Fruit fly (Drosophila melanogaster) whole organism, embryonic: Measurements from ENCODE around the gene Vha55.

Experiments
- Ada2b ChIP-seq: fragments of 200-800 bp; sonication (Bioruptor generic); IDR thresholded peaks from 2 replicates; pipeline ENCODE4 v1.3.6; 2022; ENCODE audit warnings: missing biosample characterization, missing genetic modification characterization
- Asciz ChIP-seq: fragments of 200-800 bp; sonication (Bioruptor generic); optimal IDR thresholded peaks from 2 replicates; lab custom pipeline; 2017; ENCODE audit warnings: missing biosample characterization, mild to moderate bottlenecking, missing genetic modification characterization, missing genetic modification reagents
- Awh ChIP-seq: fragments of 200-800 bp; sonication (Bioruptor generic); IDR thresholded peaks from 2 replicates; pipeline ENCODE4, ENCODE4 v1.3.6; 2022; ENCODE audit warnings: missing biosample characterization, missing genetic modification characterization
- Blimp-1 ChIP-seq: fragments of 200-800 bp; sonication (Bioruptor generic); optimal IDR thresholded peaks from 3 replicates; lab custom pipeline; 2018; ENCODE audit warnings: missing biosample characterization, missing genetic modification characterization, mild to moderate bottlenecking, moderate library complexity, missing genetic modification reagents
- CG10431 ChIP-seq: fragments of 200-800 bp; sonication (Bioruptor generic); optimal IDR thresholded peaks from 3 replicates; lab custom pipeline; 2018; ENCODE audit warnings: missing biosample characterization, mild to moderate bottlenecking, missing genetic modification characterization
- CG11085 ChIP-seq: fragments of 200-800 bp; sonication (Bioruptor generic); IDR thresholded peaks from 2 replicates; pipeline ENCODE4 v1.3.6; 2022; ENCODE audit warnings: missing biosample characterization, missing genetic modification characterization
- CG17361 ChIP-seq: fragments of 200-800 bp; sonication (Bioruptor generic); IDR thresholded peaks from 3 replicates; pipeline ENCODE4 v1.3.6; 2022; ENCODE audit warnings: missing biosample characterization, missing genetic modification characterization
- CG17829 ChIP-seq: fragments of 200-800 bp; optimal IDR thresholded peaks from 2 replicates; lab custom pipeline; 2019; ENCODE audit warnings: missing biosample characterization, mild to moderate bottlenecking, missing genetic modification characterization, moderate library complexity
- CG30403 ChIP-seq: fragments of 200-800 bp; sonication (Bioruptor generic); optimal IDR thresholded peaks from 3 replicates; lab custom pipeline; 2016; ENCODE audit warnings: missing biosample characterization, missing genetic modification characterization
- CG32772 ChIP-seq: fragments of 200-800 bp; sonication (Bioruptor generic); IDR thresholded peaks from 2 replicates; pipeline ENCODE4 v1.3.6; 2022; ENCODE audit warnings: missing biosample characterization, missing genetic modification characterization
- CG3726 ChIP-seq: fragments of 200-800 bp; sonication (Bioruptor generic); IDR thresholded peaks from 3 replicates; pipeline ENCODE4, ENCODE4 v1.3.6; 2022; ENCODE audit warnings: missing biosample characterization, missing genetic modification characterization
- CG4820 ChIP-seq: fragments of 200-800 bp; sonication (Bioruptor generic); optimal IDR thresholded peaks from 3 replicates; lab custom pipeline; 2016; ENCODE audit warnings: missing biosample characterization, missing genetic modification characterization
- CG9609 ChIP-seq: fragments of 200-800 bp; sonication (Bioruptor generic); optimal IDR thresholded peaks from 3 replicates; lab custom pipeline; 2016; ENCODE audit warnings: missing biosample characterization, missing genetic modification characterization
- CG9797 ChIP-seq: fragments of 200-800 bp; sonication (Bioruptor generic); optimal IDR thresholded peaks from 3 replicates; lab custom pipeline; 2018; ENCODE audit warnings: missing biosample characterization, mild to moderate bottlenecking, missing genetic modification characterization
- CTCF ChIP-seq: fragments of 200-800 bp; sonication (Bioruptor generic); optimal IDR thresholded peaks from 2 replicates; lab custom pipeline; 2017; ENCODE audit warnings: missing biosample characterization, mild to moderate bottlenecking, missing genetic modification characterization, moderate library complexity
- Camta ChIP-seq: fragments of 200-800 bp; sonication (Bioruptor generic); optimal IDR thresholded peaks from 2 replicates; lab custom pipeline; 2016; ENCODE audit warnings: missing biosample characterization, missing genetic modification characterization
- Dad ChIP-seq: fragments of 200-800 bp; sonication (Bioruptor generic); optimal IDR thresholded peaks from 3 replicates; lab custom pipeline; 2016; ENCODE audit warnings: missing biosample characterization, missing genetic modification characterization
- Drgx ChIP-seq: fragments of 200-800 bp; sonication (Bioruptor generic); IDR thresholded peaks from 2 replicates; pipeline ENCODE4 v1.3.6; 2022; ENCODE audit warnings: missing biosample characterization, missing genetic modification characterization
- Ets65A ChIP-seq: fragments of 200-800 bp; sonication (Bioruptor generic); peaks from one replicate; lab custom pipeline; 2016; ENCODE audit warnings: missing biosample characterization, missing genetic modification characterization
- H2.0 ChIP-seq: fragments of 200-800 bp; sonication (Bioruptor generic); IDR thresholded peaks from 2 replicates; pipeline ENCODE4 v1.3.6; 2022; ENCODE audit warnings: missing biosample characterization, missing genetic modification characterization
- HLH3B ChIP-seq: fragments of 200-800 bp; sonication (Bioruptor generic); IDR thresholded peaks from 2 replicates; pipeline ENCODE4 v1.3.6; 2022; ENCODE audit warnings: missing biosample characterization, missing genetic modification characterization
- Med ChIP-seq: fragments of 200-800 bp; sonication (Bioruptor generic); peaks from one replicate; lab custom pipeline; 2016; ENCODE audit warnings: missing biosample characterization, missing genetic modification characterization, mild to moderate bottlenecking, inconsistent platforms, moderate library complexity
- NFAT ChIP-seq: fragments of 200-800 bp; sonication (Bioruptor generic); IDR thresholded peaks from 2 replicates; pipeline ENCODE4 v1.3.6; 2022; ENCODE audit warnings: missing biosample characterization, missing genetic modification characterization
- Rx ChIP-seq: fragments of 200-800 bp; sonication (Bioruptor generic); IDR thresholded peaks from 2 replicates; pipeline ENCODE4 v1.3.6; 2022; ENCODE audit warnings: missing biosample characterization, missing genetic modification characterization
- Sox100B ChIP-seq: fragments of 200-800 bp; sonication (Bioruptor generic); optimal IDR thresholded peaks from 3 replicates; lab custom pipeline; 2018; ENCODE audit warnings: missing biosample characterization, mild to moderate bottlenecking, missing genetic modification characterization
- ap ChIP-seq: fragments of 200-800 bp; sonication (Bioruptor generic); IDR thresholded peaks from 2 replicates; pipeline ENCODE4 v1.3.6; 2022; ENCODE audit warnings: missing biosample characterization, missing genetic modification characterization
- ase ChIP-seq: fragments of 200-800 bp; sonication (Bioruptor generic); IDR thresholded peaks from 3 replicates; pipeline ENCODE4 v1.3.6; 2022; ENCODE audit warnings: missing biosample characterization, missing genetic modification characterization
- ash1 ChIP-seq: fragments of 200-800 bp; sonication (Bioruptor generic); optimal IDR thresholded peaks from 2 replicates; lab custom pipeline; 2018; ENCODE audit warnings: missing biosample characterization, mild to moderate bottlenecking, missing genetic modification characterization
- bigmax ChIP-seq: fragments of 200-800 bp; sonication (Bioruptor generic); optimal IDR thresholded peaks from 2 replicates; lab custom pipeline; 2018; ENCODE audit warnings: missing biosample characterization, mild to moderate bottlenecking, missing genetic modification characterization
- chinmo ChIP-seq: fragments of 200-800 bp; sonication (Bioruptor generic); IDR thresholded peaks from 4 replicates; pipeline ENCODE4 v1.3.6; 2022; ENCODE audit warnings: missing biosample characterization, missing genetic modification characterization; ENCODE audit not compliant: partially characterized antibody
- ci ChIP-seq: fragments of 200-800 bp; sonication (Bioruptor generic); IDR thresholded peaks from 3 replicates; pipeline ENCODE4 v1.3.6; 2022; ENCODE audit warnings: missing biosample characterization, missing genetic modification characterization
- en ChIP-seq: fragments of 200-800 bp; sonication (Bioruptor generic); optimal IDR thresholded peaks from 2 replicates; lab custom pipeline; 2016; ENCODE audit warnings: missing biosample characterization, missing genetic modification characterization
- gce ChIP-seq: fragments of 200-800 bp; sonication (Bioruptor generic); IDR thresholded peaks from 3 replicates; pipeline ENCODE4 v1.3.6; 2022; ENCODE audit warnings: missing biosample characterization, missing genetic modification characterization
- gcm ChIP-seq: fragments of 200-800 bp; sonication (Bioruptor generic); optimal IDR thresholded peaks from 2 replicates; lab custom pipeline; 2019; ENCODE audit warnings: missing biosample characterization, mild to moderate bottlenecking, missing genetic modification characterization, moderate library complexity
- her ChIP-seq: fragments of 200-800 bp; sonication (Bioruptor generic); optimal IDR thresholded peaks from 2 replicates; lab custom pipeline; 2016; ENCODE audit warnings: missing biosample characterization, missing genetic modification characterization
- hth ChIP-seq: fragments of >200 bp; optimal IDR thresholded peaks from 2 replicates; lab custom pipeline; 2017; ENCODE audit warnings: inconsistent platforms
- ken ChIP-seq: fragments of 200-800 bp; sonication (Bioruptor generic); IDR thresholded peaks from 3 replicates; pipeline ENCODE4 v1.3.6; 2022; ENCODE audit warnings: missing biosample characterization, missing genetic modification characterization
- lbe ChIP-seq: fragments of 200-800 bp; sonication (Bioruptor generic); optimal IDR thresholded peaks from 2 replicates; lab custom pipeline; 2016; ENCODE audit warnings: missing biosample characterization, mild to moderate bottlenecking, missing genetic modification characterization
- lmd ChIP-seq: fragments of 200-800 bp; sonication (Bioruptor generic); IDR thresholded peaks from 2 replicates; pipeline ENCODE4 v1.3.6; 2022; ENCODE audit warnings: missing biosample characterization, missing genetic modification characterization
- luna ChIP-seq: fragments of 200-800 bp; sonication (Bioruptor generic); optimal IDR thresholded peaks from 2 replicates; lab custom pipeline; 2016; ENCODE audit warnings: missing biosample characterization, missing genetic modification characterization
- maf-S ChIP-seq: fragments of 200-800 bp; sonication (Bioruptor generic); optimal IDR thresholded peaks from 2 replicates; lab custom pipeline; 2016; ENCODE audit warnings: missing biosample characterization, missing genetic modification characterization
- nom ChIP-seq: fragments of 200-800 bp; sonication (Bioruptor generic); optimal IDR thresholded peaks from 2 replicates; lab custom pipeline; 2017; ENCODE audit warnings: missing biosample characterization, missing genetic modification characterization, mild to moderate bottlenecking, moderate library complexity, missing genetic modification reagents
- oc ChIP-seq: fragments of 200-800 bp; sonication (Bioruptor generic); optimal IDR thresholded peaks from 2 replicates; lab custom pipeline; 2018; ENCODE audit warnings: missing biosample characterization, mild to moderate bottlenecking, missing genetic modification characterization, moderate library complexity
- odd ChIP-seq: fragments of 200-800 bp; sonication (Bioruptor generic); optimal IDR thresholded peaks from 2 replicates; lab custom pipeline; 2017; ENCODE audit warnings: missing biosample characterization, mild to moderate bottlenecking, missing genetic modification characterization
- stc ChIP-seq: fragments of 200-800 bp; sonication (Bioruptor generic); IDR thresholded peaks from 2 replicates; pipeline ENCODE4 v1.3.6; 2022; ENCODE audit warnings: missing biosample characterization, missing genetic modification characterization
- tap ChIP-seq: fragments of 200-800 bp; optimal IDR thresholded peaks from 3 replicates; lab custom pipeline; 2019; ENCODE audit warnings: missing biosample characterization, mild to moderate bottlenecking, missing genetic modification characterization, moderate library complexity
- vvl ChIP-seq: fragments of 200-800 bp; sonication (Bioruptor generic); IDR thresholded peaks from 2 replicates; pipeline ENCODE4 v1.3.6; 2022; ENCODE audit warnings: missing biosample characterization, missing genetic modification characterization
- zen ChIP-seq: fragments of 200-800 bp; sonication (Bioruptor generic); optimal IDR thresholded peaks from 3 replicates; lab custom pipeline; 2018; ENCODE audit warnings: missing biosample characterization, mild to moderate bottlenecking, missing genetic modification characterization, moderate library complexity
- zfh2 ChIP-seq: fragments of 200-800 bp; sonication (Bioruptor generic); optimal IDR thresholded peaks from 2 replicates; lab custom pipeline; 2016; ENCODE audit warnings: missing biosample characterization, missing genetic modification characterization

Gene Vha55

DNA sequence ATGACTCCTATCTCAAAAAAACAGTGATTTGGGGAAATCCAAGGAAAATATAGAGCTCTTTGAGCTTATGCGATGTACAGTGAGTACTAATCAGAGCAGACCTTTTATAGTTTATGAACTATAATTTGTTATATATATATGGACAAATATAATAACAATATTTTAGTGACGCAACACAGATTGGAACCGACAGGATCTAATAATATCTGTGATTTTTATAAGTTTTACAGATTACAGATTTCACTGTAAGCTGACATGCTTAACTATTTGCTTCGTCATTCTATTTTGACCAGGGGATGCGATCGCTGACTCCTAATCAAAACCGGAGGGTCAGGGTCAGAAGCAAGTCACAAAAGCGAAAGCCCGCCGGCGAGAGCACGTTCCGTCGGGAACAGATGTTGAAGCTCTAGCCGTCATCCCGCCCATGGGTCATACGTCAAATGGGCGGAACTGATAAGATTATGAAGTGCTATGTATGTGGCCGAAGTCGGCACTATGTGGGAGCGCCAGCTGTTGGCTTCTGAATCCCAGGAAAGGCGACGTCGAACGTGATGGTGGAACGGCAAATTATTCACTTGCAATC, 46.5 kb upstream of the Vha55 start, which contains the start of gene Gnmt (continued):
- TF ChIP-seq en (GFP tag; lab: Kevin White, UChicago) (no peak), ash1 (GFP tag; lab: Kevin White, UChicago) (no peak), NFAT (GFP tag; lab: Robert Waterston, UW) (no peak), Asciz (GFP tag; lab: Kevin White, UChicago) (no peak), luna (GFP tag; lab: Kevin White, UChicago) (no peak), odd (no peak), CTCF (GFP tag; lab: Kevin White, UChicago) (no peak), CG17361 (GFP tag; lab: Robert Waterston, UW) (no peak), Ada2b (GFP tag; lab: Robert Waterston, UW) (no peak), ase (GFP tag; lab: Robert Waterston, UW) (no peak), CG30403 (GFP tag; lab: Kevin White, UChicago) (peak; percentile 11), Sox100B (GFP tag; lab: Kevin White, UChicago) (no peak), ap (GFP tag; lab: Robert Waterston, UW) (no peak), Ets65A (GFP tag; lab: Kevin White, UChicago) (no peak), CG10431 (no peak), HLH3B (GFP tag; lab: Robert Waterston, UW) (no peak), nom (no peak), stc (GFP tag; lab: Robert Waterston, UW) (no peak), Awh (GFP tag; lab: Robert Waterston, UW) (0 out of 2 replicates have a peak, but pooled peaks have one; percentile 7), zen (tag; lab: Kevin White, UChicago) (no peak), hth (lab: Kevin White, UChicago) (no peak), gce (no peak), her (no peak), bigmax (GFP tag; lab: Kevin White, UChicago) (no peak), gcm (GFP tag; lab: Kevin White, UChicago) (no peak), Rx (GFP tag; lab: Robert Waterston, UW) (no peak), chinmo (GFP tag; lab: Robert Waterston, UW) (0 out of 4 replicates have a peak, but pooled peaks have one; percentile 19), Camta (GFP tag; lab: Kevin White, UChicago) (no peak), zfh2 (GFP tag; lab: Kevin White, UChicago) (no peak), maf-S (GFP tag; lab: Kevin White, UChicago) (no peak), Med (GFP tag; lab: Kevin White, UChicago) (peak; percentile 47), CG32772 (GFP tag; lab: Robert Waterston, UW) (no peak)

DNA sequence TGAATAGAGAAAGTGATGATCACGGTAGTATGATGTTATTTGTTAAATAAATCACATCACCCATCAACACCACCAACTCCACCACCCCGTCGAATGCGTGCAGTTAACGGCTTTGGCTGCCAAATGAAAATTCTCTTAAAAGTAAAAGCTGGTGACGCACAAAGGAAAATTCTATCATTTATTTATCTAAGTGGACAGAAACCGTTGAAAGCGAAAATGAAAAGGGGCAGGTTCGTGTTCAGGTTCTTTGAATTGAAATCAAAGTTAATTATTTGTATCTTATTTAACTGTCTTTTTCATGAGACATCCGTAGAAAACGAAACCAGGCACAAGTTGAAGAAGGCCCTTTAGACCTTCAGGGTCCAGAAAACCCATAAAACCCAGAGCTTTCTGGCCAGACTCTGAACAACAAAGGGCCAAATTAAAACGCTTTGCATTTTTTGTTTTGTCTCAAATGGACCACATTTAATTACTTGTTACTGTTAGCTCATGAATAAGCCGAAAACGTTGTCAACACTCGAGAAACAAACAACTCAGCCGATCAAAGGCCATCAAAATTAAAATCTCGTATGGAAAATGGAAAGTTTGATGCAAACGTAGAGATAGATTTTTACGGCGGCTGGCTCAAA, 38.7 kb upstream of the Vha55 start:
- TF ChIP-seq Blimp-1 (GFP tag; lab: Kevin White, UChicago) (peak; percentile 94), H2.0 (no peak), CG17829 (no peak), Awh (GFP tag; lab: Robert Waterston, UW) (peak; percentile 73)

DNA sequence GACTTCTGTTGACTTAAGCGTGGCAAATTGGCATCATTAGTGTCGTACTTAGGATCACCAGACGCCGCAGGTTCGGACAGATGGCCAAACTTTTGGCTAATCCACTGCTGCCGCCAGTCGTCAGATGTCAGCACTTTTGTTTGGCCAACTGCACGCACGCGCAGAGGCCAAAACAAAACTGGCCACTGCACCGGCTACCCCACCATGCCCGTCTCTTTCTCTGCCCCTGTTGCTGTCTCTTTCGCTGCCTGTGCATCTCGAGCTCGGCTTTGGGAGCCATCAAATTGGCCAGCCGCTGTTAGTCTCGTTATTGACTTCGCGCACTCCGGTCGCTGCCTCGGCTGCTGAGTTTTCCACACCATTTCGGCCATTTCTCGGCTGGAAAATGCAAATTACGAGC, 34.9 kb upstream of the Vha55 start, which contains the start of gene CG14395:
CG14395 (plus strand) TSS at position 301 of the 400 bp plus-strand sequence.
- TF ChIP-seq lmd = peak; percentile 15; the same call in 1 of the 2 replicates
- TF ChIP-seq tap = no peak
- TF ChIP-seq CG9609 (GFP tag; lab: Kevin White, UChicago) = no peak
- TF ChIP-seq ci (GFP tag; lab: Robert Waterston, UW) = 0 out of 3 replicates have a peak, but pooled peaks have one; percentile 19
- TF ChIP-seq Dad (GFP tag; lab: Kevin White, UChicago) = no peak
- 0 out of 3 replicates have a peak, but pooled peaks have one; percentile 18 for TF ChIP-seq ken (GFP tag; lab: Robert Waterston, UW)
- TF ChIP-seq CG9797 (GFP tag; lab: Kevin White, UChicago) = no peak
- TF ChIP-seq vvl (GFP tag; lab: Robert Waterston, UW) = 0 out of 2 replicates have a peak, but pooled peaks have one; percentile 27
- TF ChIP-seq CG3726 (GFP tag; lab: Robert Waterston, UW) = peak; percentile 18; the same call in 1 of the 3 replicates
- TF ChIP-seq lbe (GFP tag; lab: Kevin White, UChicago) = no peak
- no peak for TF ChIP-seq CG4820 (GFP tag; lab: Kevin White, UChicago)
- TF ChIP-seq oc (tag; lab: Kevin White, UChicago) = peak; percentile 25
- 0 out of 2 replicates have a peak, but pooled peaks have one; percentile 14 for TF ChIP-seq CG11085 (GFP tag; lab: Robert Waterston, UW)
- peak; percentile 50 for TF ChIP-seq Blimp-1 (GFP tag; lab: Kevin White, UChicago)
- TF ChIP-seq Drgx (GFP tag; lab: Robert Waterston, UW) = peak; percentile 29; the same call in 1 of the 2 replicates
